Worm (Caenorhabditis elegans) whole organism, L2 larva: Measurements from ENCODE around the gene math-23.

Experiments
- blmp-1 ChIP-seq: sonication (generic microtip); optimal IDR thresholded peaks from 2 replicates; lab custom pipeline; 2017; ENCODE audit warnings: missing genetic modification characterization, mild to moderate bottlenecking, missing compliant biosample characterization, antibody characterized with exemption, moderate library complexity; ENCODE audit not compliant: insufficient read depth
- mbf-1 ChIP-seq: sonication (generic microtip); optimal IDR thresholded peaks from 2 replicates; lab custom pipeline; 2017; ENCODE audit warnings: missing biosample characterization, missing genetic modification characterization
- nhr-77 ChIP-seq: fragments of 150-350 bp; optimal IDR thresholded peaks from 2 replicates; lab custom pipeline; 2014; ENCODE audit warnings: missing biosample characterization, missing genetic modification characterization
- ztf-4 ChIP-seq: fragments of 150-350 bp; optimal IDR thresholded peaks from 2 replicates; lab custom pipeline; 2014; ENCODE audit warnings: missing biosample characterization, missing genetic modification characterization

DNA sequence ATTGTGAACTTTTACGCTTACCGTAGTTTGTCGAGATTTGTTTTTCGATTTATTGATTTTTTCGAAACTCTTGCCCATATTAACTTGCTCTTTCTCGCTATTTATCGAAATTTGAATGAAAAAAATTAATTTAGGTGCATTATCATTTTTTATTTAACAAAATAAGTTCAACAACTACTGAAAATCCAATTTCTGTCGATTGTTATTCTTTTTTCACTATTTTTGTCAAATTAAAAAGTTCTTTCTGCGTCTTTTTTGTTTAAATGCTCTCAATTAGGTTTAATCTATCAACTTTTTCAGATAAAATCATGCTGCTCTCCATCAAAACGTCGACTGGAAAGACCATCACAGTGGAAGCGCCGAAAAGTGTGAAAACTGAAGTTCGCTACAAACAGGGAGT is 24.1 kb downstream of the math-23 start, which contains the start of gene F52C6.2:
- TF ChIP-seq mbf-1 (tag; lab: Kevin White, UChicago) (no peak), ztf-4 (no peak), nhr-77 (no peak), blmp-1 (tag; lab: Kevin White, UChicago) (no peak)
